Worm (Caenorhabditis elegans) whole organism, L2 larva: ENCODE results near the gene F36H12.5.
"Not testable (repeated sequence)": the region's sequence is repeated elsewhere in the genome, so short reads cannot be mapped to it uniquely, and the experiment has no call there.

Experiments used
- C34F6.9 ChIP-seq: fragments of 150-350 bp; optimal IDR thresholded peaks from 2 replicates; lab custom pipeline; 2014; ENCODE audit warnings: missing biosample characterization, missing genetic modification characterization
- F13H6.1 ChIP-seq: sonication (generic microtip); optimal IDR thresholded peaks from 2 replicates; lab custom pipeline; 2016; ENCODE audit warnings: missing genetic modification characterization, missing compliant biosample characterization
- R02D3.7 ChIP-seq: fragments of 150-350 bp; optimal IDR thresholded peaks from 2 replicates; lab custom pipeline; 2014; ENCODE audit warnings: missing biosample characterization, missing genetic modification characterization
- alr-1 ChIP-seq: fragments of 150-350 bp; optimal IDR thresholded peaks from 2 replicates; lab custom pipeline; 2014; ENCODE audit warnings: missing biosample characterization, missing genetic modification characterization
- ama-1 ChIP-seq: fragments of 150-350 bp; optimal IDR thresholded peaks from 2 replicates; lab custom pipeline; 2018; ENCODE audit warnings: inconsistent platforms
- blmp-1 ChIP-seq: sonication (generic microtip); optimal IDR thresholded peaks from 2 replicates; lab custom pipeline; 2017; ENCODE audit warnings: missing genetic modification characterization, mild to moderate bottlenecking, missing compliant biosample characterization, antibody characterized with exemption, moderate library complexity; ENCODE audit not compliant: insufficient read depth
- ceh-82 ChIP-seq: fragments of 150-350 bp; optimal IDR thresholded peaks from 2 replicates; lab custom pipeline; 2014; ENCODE audit warnings: missing biosample characterization, missing genetic modification characterization
- dmd-4 ChIP-seq: sonication (generic microtip); optimal IDR thresholded peaks from 2 replicates; lab custom pipeline; 2017; ENCODE audit warnings: missing biosample characterization, missing genetic modification characterization
- egl-27 ChIP-seq: sonication (generic microtip); optimal IDR thresholded peaks from 3 replicates; lab custom pipeline; 2017; ENCODE audit warnings: missing biosample characterization, missing genetic modification reagents, missing genetic modification characterization
- elt-1 ChIP-seq: fragments of 150-350 bp; optimal IDR thresholded peaks from 2 replicates; lab custom pipeline; 2014; ENCODE audit warnings: missing biosample characterization, missing genetic modification characterization
- elt-3 ChIP-seq: sonication (generic microtip); optimal IDR thresholded peaks from 2 replicates; lab custom pipeline; 2017; ENCODE audit warnings: missing biosample characterization, missing genetic modification characterization
- fos-1 ChIP-seq: fragments of 150-350 bp; optimal IDR thresholded peaks from 2 replicates; lab custom pipeline; 2014; ENCODE audit warnings: missing biosample characterization, missing genetic modification characterization
- lin-11 ChIP-seq: fragments of 150-350 bp; sonication (generic microtip); optimal IDR thresholded peaks from 2 replicates; lab custom pipeline; 2014; ENCODE audit warnings: missing biosample characterization, missing genetic modification characterization, inconsistent platforms, mixed read lengths
- lin-13 ChIP-seq: fragments of 150-350 bp; optimal IDR thresholded peaks from 2 replicates; lab custom pipeline; 2014; ENCODE audit warnings: missing biosample characterization, missing genetic modification reagents, missing genetic modification characterization
- lsy-2 ChIP-seq, 2 experiments: fragments of 150-350 bp in 1 of 2; sonication (generic microtip) in 1 of 2; optimal IDR thresholded peaks; 2 replicates each; lab custom pipeline; 2014 to 2017; ENCODE audit warnings: missing biosample characterization in 2 of 2, missing genetic modification characterization in 2 of 2
- mab-5 ChIP-seq: fragments of 150-350 bp; optimal IDR thresholded peaks from 2 replicates; lab custom pipeline; 2014; ENCODE audit warnings: missing biosample characterization, missing genetic modification characterization
- mdl-1 ChIP-seq, 2 experiments: fragments of 150-350 bp in 1 of 2; sonication (generic microtip) in 1 of 2; optimal IDR thresholded peaks; 2 replicates each; lab custom pipeline; 2017; ENCODE audit warnings: missing biosample characterization in 2 of 2, missing genetic modification characterization in 2 of 2
- nhr-10 ChIP-seq: sonication (generic microtip); optimal IDR thresholded peaks from 2 replicates; lab custom pipeline; 2017; ENCODE audit warnings: missing biosample characterization, missing genetic modification characterization
- nhr-21 ChIP-seq: fragments of 150-350 bp; optimal IDR thresholded peaks from 2 replicates; lab custom pipeline; 2014; ENCODE audit warnings: missing biosample characterization, missing genetic modification characterization
- nhr-23 ChIP-seq: fragments of 150-350 bp; optimal IDR thresholded peaks from 2 replicates; lab custom pipeline; 2014; ENCODE audit warnings: missing biosample characterization, missing genetic modification reagents, missing genetic modification characterization
- nhr-25 ChIP-seq: fragments of 150-350 bp; sonication (generic microtip); optimal IDR thresholded peaks from 3 replicates; lab custom pipeline; 2014; ENCODE audit warnings: missing biosample characterization, missing genetic modification characterization
- nhr-6 ChIP-seq: fragments of 150-350 bp; optimal IDR thresholded peaks from 2 replicates; lab custom pipeline; 2014; ENCODE audit warnings: missing biosample characterization, missing genetic modification characterization
- nhr-77 ChIP-seq: fragments of 150-350 bp; optimal IDR thresholded peaks from 2 replicates; lab custom pipeline; 2014; ENCODE audit warnings: missing biosample characterization, missing genetic modification characterization
- sem-4 ChIP-seq: fragments of 150-350 bp; optimal IDR thresholded peaks from 2 replicates; lab custom pipeline; 2014; ENCODE audit warnings: missing biosample characterization, missing genetic modification reagents, missing genetic modification characterization
- sma-3 ChIP-seq: sonication (generic microtip); optimal IDR thresholded peaks from 2 replicates; lab custom pipeline; 2016; ENCODE audit warnings: missing genetic modification reagents, missing genetic modification characterization, missing compliant biosample characterization
- sma-9 ChIP-seq, 2 experiments: fragments of 150-350 bp in 1 of 2; sonication (generic microtip) in 1 of 2; optimal IDR thresholded peaks; 2 replicates each; lab custom pipeline; 2014 to 2016; ENCODE audit warnings: missing genetic modification characterization in 2 of 2, mild to moderate bottlenecking in 1 of 2, missing biosample characterization in 1 of 2, missing compliant biosample characterization in 1 of 2, missing genetic modification reagents in 1 of 2, moderate library complexity in 1 of 2
- unc-39 ChIP-seq: fragments of 150-350 bp; optimal IDR thresholded peaks from 2 replicates; lab custom pipeline; 2014; ENCODE audit warnings: missing biosample characterization, missing genetic modification characterization
- unc-55 ChIP-seq: fragments of 150-350 bp; sonication (generic microtip); optimal IDR thresholded peaks from 3 replicates; lab custom pipeline; 2014; ENCODE audit warnings: missing biosample characterization, missing genetic modification reagents, missing genetic modification characterization
- unc-62 ChIP-seq: fragments of 150-350 bp; optimal IDR thresholded peaks from 2 replicates; lab custom pipeline; 2014; ENCODE audit warnings: missing biosample characterization, missing genetic modification reagents, missing genetic modification characterization
- zag-1 ChIP-seq: fragments of 150-350 bp; optimal IDR thresholded peaks from 2 replicates; lab custom pipeline; 2014; ENCODE audit warnings: missing biosample characterization, missing genetic modification characterization
- ztf-1 ChIP-seq: fragments of 200-800 bp; sonication (Bioruptor generic); conservative IDR thresholded peaks from 2 replicates; pipeline ENCODE4 v1.3.6; 2022; ENCODE audit warnings: missing genetic modification characterization, missing compliant biosample characterization
- ztf-11 ChIP-seq: sonication (generic microtip); optimal IDR thresholded peaks from 2 replicates; lab custom pipeline; 2017; ENCODE audit warnings: missing biosample characterization, missing genetic modification characterization

Gene F36H12.5

ce11 chrIV:5266474-5266873 is at the start of gene F36H12.5:
TSS of gene F36H12.5 (plus strand) at chrIV:5266774.
- no peak for TF ChIP-seq R02D3.7
- TF ChIP-seq unc-39 = no peak
- TF ChIP-seq sma-9 (GFP tag; optimal IDR thresholded peaks at IDR 0.05; lab: Kevin White, UChicago) = no peak
- no peak for TF ChIP-seq sma-9 (tag; optimal IDR thresholded peaks at IDR 0.05; lab: Kevin White, UChicago)

- not testable (repeated sequence) for TF ChIP-seq mdl-1 (tag; optimal IDR thresholded peaks at IDR 0.05; lab: Kevin White, UChicago); nhr-6; egl-27 (tag; lab: Kevin White, UChicago)
- TF ChIP-seq, all 48 proteins: peak for 0; not testable (repeated sequence) for 48
Measured at ce11 chrIV:5218496-5218895, 48.1 kb upstream of the F36H12.5 start, which contains the start of gene nsph-4.2. TSS of gene nsph-4.2 (plus strand) at chrIV:5218796.

- no peak for TF ChIP-seq blmp-1
- no peak for TF ChIP-seq ama-1 (lab: Kevin White, UChicago)
- no peak for TF ChIP-seq fos-1
- TF ChIP-seq nhr-6 = no peak
- no peak for TF ChIP-seq F13H6.1 (tag; lab: Kevin White, UChicago)
- TF ChIP-seq nhr-21 (tag; lab: Kevin White, UChicago) = no peak
- TF ChIP-seq mab-5 = no peak
- TF ChIP-seq zag-1 = no peak
- no peak for TF ChIP-seq nhr-23 (tag; lab: Kevin White, UChicago)
- no peak for TF ChIP-seq nhr-77 (tag; lab: Kevin White, UChicago)
- no peak for TF ChIP-seq sem-4 (tag; lab: Kevin White, UChicago)
- TF ChIP-seq lsy-2 (tag; optimal IDR thresholded peaks at IDR 0.05; lab: Kevin White, UChicago) = no peak
- TF ChIP-seq ztf-11 (tag; lab: Kevin White, UChicago) = no peak
- no peak for TF ChIP-seq elt-1 (tag; lab: Kevin White, UChicago)
- no peak for TF ChIP-seq dmd-4 (tag; lab: Kevin White, UChicago)
- TF ChIP-seq nhr-25 (tag; lab: Kevin White, UChicago) = no peak
- no peak for TF ChIP-seq ceh-82 (tag; lab: Kevin White, UChicago)
- no peak for TF ChIP-seq unc-55 (GFP tag; lab: Kevin White, UChicago)
Measured at ce11 chrIV:5221721-5222120, 44.9 kb upstream of the F36H12.5 start.

ce11 chrIV:5224238-5224637 is 42.3 kb upstream of the F36H12.5 start, which contains the start of gene Y59E9AL.8:
TSS of gene Y59E9AL.8 (minus strand) at chrIV:5224338.
- TF ChIP-seq unc-62 (no peak), lin-13 (GFP tag; lab: Kevin White, UChicago) (no peak), mdl-1 (tag; optimal IDR thresholded peaks at IDR 0.05; lab: Kevin White, UChicago) (no peak), ztf-11 (tag; lab: Kevin White, UChicago) (no peak), R02D3.7 (no peak), lin-11 (tag; lab: Kevin White, UChicago) (no peak), nhr-6 (no peak), nhr-23 (tag; lab: Kevin White, UChicago) (no peak), sem-4 (tag; lab: Kevin White, UChicago) (no peak), sma-3 (GFP tag; lab: Kevin White, UChicago) (no peak), nhr-10 (tag; lab: Kevin White, UChicago) (no peak), nhr-77 (tag; lab: Kevin White, UChicago) (no peak)

- TF ChIP-seq nhr-23 (tag; lab: Kevin White, UChicago); C34F6.9 (tag; lab: Kevin White, UChicago); ztf-1 (GFP tag; lab: Robert Waterston, UW): not testable (repeated sequence)
Measured at ce11 chrIV:5225277-5225822, 41.2 kb upstream of the F36H12.5 start, which contains the start of gene cylc-1. TSS of gene cylc-1 (minus strand) at chrIV:5225772.

ce11 chrIV:5226552-5226951 is 40.0 kb upstream of the F36H12.5 start, which contains the start of gene nsph-4.1:
TSS of gene nsph-4.1 (plus strand) at chrIV:5226852.
- not testable (repeated sequence) for TF ChIP-seq R02D3.7; alr-1 (tag; lab: Kevin White, UChicago); elt-3
